Fruit fly (Drosophila melanogaster): ENCODE data around the gene repo.

Gene repo

dm6 chr3R:18223434-18223833 is 12.6 kb upstream of the repo start, which contains the start of the genes mTerf5 and Non3 (continued):
- TF ChIP-seq HmgZ (tag; optimal IDR thresholded peaks at IDR 0.05) (peak; percentile 55), tll (GFP tag; optimal IDR thresholded peaks at IDR 0.05) (no peak), ap (GFP tag; IDR thresholded peaks at IDR 0.05) (no peak), crol (GFP tag; IDR thresholded peaks at IDR 0.05) (no peak), CG3847 (GFP tag; IDR thresholded peaks at IDR 0.05) (peak; percentile 54), bab2 (GFP tag; optimal IDR thresholded peaks at IDR 0.05) (peak; percentile 38), CG1792 (GFP tag; optimal IDR thresholded peaks at IDR 0.05) (no peak), CG13296 (GFP tag; optimal IDR thresholded peaks at IDR 0.05) (peak; percentile 68), wek (GFP tag; optimal IDR thresholded peaks at IDR 0.05) (no peak), Abd-B (GFP tag; optimal IDR thresholded peaks at IDR 0.05) (no peak), nerfin-1 (tag; optimal IDR thresholded peaks at IDR 0.05) (peak; percentile 77), CG11695 (GFP tag; IDR thresholded peaks at IDR 0.05) (no peak; the same call in 2 of the 3 replicates), CG6854 (GFP tag; optimal IDR thresholded peaks at IDR 0.05) (no peak), chm (GFP tag; IDR thresholded peaks at IDR 0.05) (no peak), Atf6 (GFP tag; IDR thresholded peaks at IDR 0.05) (no peak), Ada2b (GFP tag; IDR thresholded peaks at IDR 0.05) (peak; percentile 58), grau (tag; optimal IDR thresholded peaks at IDR 0.05) (peak; percentile 66), CG9797 (GFP tag; optimal IDR thresholded peaks at IDR 0.05) (peak; percentile 15), Oaz (GFP tag; IDR thresholded peaks at IDR 0.05) (no peak), sens (GFP tag) (peak; percentile 83), fd64A (GFP tag; optimal IDR thresholded peaks at IDR 0.05) (no peak), CG12942 (GFP tag; optimal IDR thresholded peaks at IDR 0.05) (peak; percentile 46), BEAF-32 (GFP tag; optimal IDR thresholded peaks at IDR 0.05) (peak; percentile 81), Poxn (GFP tag; IDR thresholded peaks at IDR 0.05) (no peak), MTF-1 (GFP tag; optimal IDR thresholded peaks at IDR 0.05; ENCODE audit: borderline replicate concordance) (no peak), Scr (GFP tag; IDR thresholded peaks at IDR 0.05; ENCODE audit: partially characterized antibody) (peak; percentile 94), fd96Cb (tag; optimal IDR thresholded peaks at IDR 0.05) (peak; percentile 40), nau (GFP tag; optimal IDR thresholded peaks at IDR 0.05) (no peak), CG12071 (GFP tag; optimal IDR thresholded peaks at IDR 0.05) (no peak), ham (GFP tag; IDR thresholded peaks at IDR 0.05) (no peak), CG12299 (tag; optimal IDR thresholded peaks at IDR 0.05) (peak; percentile 32), CG10209 (GFP tag; optimal IDR thresholded peaks at IDR 0.05) (peak; percentile 44), CG10274 (GFP tag; optimal IDR thresholded peaks at IDR 0.05) (no peak), Deaf1 (tag; optimal IDR thresholded peaks at IDR 0.05) (no peak), CG31365 (tag; optimal IDR thresholded peaks at IDR 0.05) (no peak), Xrp1 (GFP tag; IDR thresholded peaks at IDR 0.05) (peak; percentile 73), Dll (GFP tag; IDR thresholded peaks at IDR 0.05; ENCODE audit: partially characterized antibody) (peak; percentile 95), grn (GFP tag; optimal IDR thresholded peaks at IDR 0.05) (no peak), CG1647 (GFP tag; optimal IDR thresholded peaks at IDR 0.05) (no peak), Dbx (GFP tag; IDR thresholded peaks at IDR 0.05) (peak; percentile 59; the same call in 2 of the 3 replicates), CG3407 (GFP tag; optimal IDR thresholded peaks at IDR 0.05) (no peak), CG6791 (GFP tag; IDR thresholded peaks at IDR 0.05; ENCODE audit: partially characterized antibody) (peak; percentile 78), CG13123 (GFP tag; optimal IDR thresholded peaks at IDR 0.05) (peak; percentile 38), salm (tag; optimal IDR thresholded peaks at IDR 0.05) (no peak), Bdp1 (GFP tag; optimal IDR thresholded peaks at IDR 0.05) (peak; percentile 12), CG42726 (GFP tag; IDR thresholded peaks at IDR 0.05; ENCODE audit: partially characterized antibody) (0 out of 2 replicates have a peak, but pooled peaks have one; percentile 43), tgo (GFP tag; IDR thresholded peaks at IDR 0.05) (peak; percentile 32; the same call in 1 of the 3 replicates), maf-S (GFP tag; optimal IDR thresholded peaks at IDR 0.05) (no peak), PHDP (tag; optimal IDR thresholded peaks at IDR 0.05) (peak; percentile 60), Lhr (GFP tag; optimal IDR thresholded peaks at IDR 0.05) (peak; percentile 15), HmgD (GFP tag; optimal IDR thresholded peaks at IDR 0.05) (no peak)
